Worm (Caenorhabditis elegans): ENCODE measurements around the gene Y57G11C.5.

DNA sequence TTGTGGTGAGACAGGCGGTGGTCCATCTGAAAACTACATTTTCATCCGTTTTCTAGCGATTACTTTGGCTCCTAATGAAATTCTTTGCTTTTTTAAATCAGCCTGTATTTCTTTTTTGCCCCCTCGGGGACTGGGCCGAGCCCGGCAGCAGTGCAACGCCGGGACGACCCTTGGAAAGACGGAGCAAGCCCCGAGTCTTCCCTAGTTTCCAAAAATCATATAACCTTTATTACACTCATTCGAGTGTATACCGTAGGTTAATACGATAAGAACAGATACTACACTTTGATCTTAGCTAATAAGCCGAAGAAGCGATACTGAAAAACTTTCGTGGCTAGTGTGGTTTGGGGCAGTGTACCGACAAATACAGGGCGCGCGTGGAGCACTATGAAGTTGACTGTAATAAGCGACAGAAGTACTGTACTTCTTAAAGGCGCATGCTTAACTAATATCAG, 490 bp downstream of the Y57G11C.5 start:
- no peak for TF ChIP-seq ama-1 (optimal IDR thresholded peaks at IDR 0.05)
- TF ChIP-seq hmg-4 (GFP tag; optimal IDR thresholded peaks at IDR 0.05) = no peak
- TF ChIP-seq tbx-11 (GFP tag; IDR thresholded peaks at IDR 0.05) = no peak
- no peak for TF ChIP-seq flt-1 (GFP tag; IDR thresholded peaks at IDR 0.05)
- no peak for TF ChIP-seq pes-1 (GFP tag; IDR thresholded peaks at IDR 0.05)
- no peak for TF ChIP-seq ceh-13 (GFP tag; optimal IDR thresholded peaks at IDR 0.05)
- TF ChIP-seq scrt-1 (GFP tag; IDR thresholded peaks at IDR 0.05) = no peak
- no peak for TF ChIP-seq ceh-36 (tag; optimal IDR thresholded peaks at IDR 0.05)
- TF ChIP-seq tbx-37 (GFP tag; conservative IDR thresholded peaks at IDR 0.05) = no peak
- no peak for TF ChIP-seq aly-1 (tag; optimal IDR thresholded peaks at IDR 0.05)
- TF ChIP-seq hmbx-1 (tag; optimal IDR thresholded peaks at IDR 0.05) = no peak
- no peak for TF ChIP-seq hnd-1 (tag; optimal IDR thresholded peaks at IDR 0.05)
- no peak for TF ChIP-seq B0310.2 (tag; optimal IDR thresholded peaks at IDR 0.05)
- TF ChIP-seq tra-4 (tag; optimal IDR thresholded peaks at IDR 0.05) = no peak

All from whole organism, early embryonic.